Worm (Caenorhabditis elegans) whole organism, L3 larva: ENCODE results near the gene T04C12.9.

Experiments
- aly-2 ChIP-seq: fragments of 150-350 bp; optimal IDR thresholded peaks from 2 replicates; lab custom pipeline; 2014; ENCODE audit warnings: missing biosample characterization, missing genetic modification characterization
- ama-1 ChIP-seq: fragments of 150-350 bp; optimal IDR thresholded peaks from 2 replicates; lab custom pipeline; 2018
- elt-3 ChIP-seq, 3 experiments: fragments of 150-350 bp in 1 of 3; sonication (generic microtip) in 2 of 3; optimal IDR thresholded peaks; 2 replicates in 2 of 3; 4 replicates in 1 of 3; lab custom pipeline; 2014 to 2017; ENCODE audit warnings: missing biosample characterization in 3 of 3, missing genetic modification characterization in 3 of 3
- jun-1 ChIP-seq: fragments of 150-350 bp; optimal IDR thresholded peaks from 2 replicates; lab custom pipeline; 2014; ENCODE audit warnings: missing biosample characterization, missing genetic modification reagents, missing genetic modification characterization
- mdl-1 ChIP-seq: fragments of 150-350 bp; optimal IDR thresholded peaks from 2 replicates; lab custom pipeline; 2014; ENCODE audit warnings: missing biosample characterization, missing genetic modification characterization
- nhr-11 ChIP-seq: fragments of 150-350 bp; optimal IDR thresholded peaks from 2 replicates; lab custom pipeline; 2014; ENCODE audit warnings: missing biosample characterization, missing genetic modification characterization
- nhr-12 ChIP-seq: fragments of 150-350 bp; optimal IDR thresholded peaks from 2 replicates; lab custom pipeline; 2014; ENCODE audit warnings: missing biosample characterization, missing genetic modification characterization
- pqm-1 ChIP-seq: fragments of 150-350 bp; optimal IDR thresholded peaks from 2 replicates; lab custom pipeline; 2017; ENCODE audit warnings: missing biosample characterization, missing genetic modification characterization, inconsistent platforms

- TF ChIP-seq mdl-1, result no peak
- TF ChIP-seq nhr-12 (tag; lab: Kevin White, UChicago), result no peak
- TF ChIP-seq ama-1 (lab: Kevin White, UChicago), result no peak
- no peak for TF ChIP-seq aly-2 (tag; lab: Kevin White, UChicago)
- TF ChIP-seq jun-1, result no peak
- no peak for TF ChIP-seq nhr-11 (tag; lab: Kevin White, UChicago)
- no peak for TF ChIP-seq pqm-1 (tag; lab: Kevin White, UChicago)
- no peak for TF ChIP-seq elt-3 (tag; optimal IDR thresholded peaks at IDR 0.05; lab: Kevin White, UChicago)
Observed at ce11 chrV:11016846-11017553, 46.0 kb downstream of the T04C12.9 start.
